Worm (Caenorhabditis elegans) whole organism, young adult: ENCODE results near the gene clec-78.

ENCODE experiments used
- B0035.1 ChIP-seq: sonication (generic microtip); optimal IDR thresholded peaks from 2 replicates; lab custom pipeline; 2016; ENCODE audit warnings: missing genetic modification characterization, mild to moderate bottlenecking, missing compliant biosample characterization, missing genotype, missing genetic modification reagents
- B0261.1 ChIP-seq: sonication (generic microtip); optimal IDR thresholded peaks from 2 replicates; lab custom pipeline; 2016; ENCODE audit warnings: mild to moderate bottlenecking, missing genetic modification characterization, moderate library complexity, missing compliant biosample characterization
- C17E4.6 ChIP-seq: fragments of 200-800 bp; sonication (Bioruptor generic); IDR thresholded peaks from 2 replicates; pipeline ENCODE4 v1.3.6; 2022; ENCODE audit warnings: missing genetic modification reagents, missing genetic modification characterization, missing compliant biosample characterization
- F23B12.7 ChIP-seq: sonication (generic microtip); optimal IDR thresholded peaks from 2 replicates; lab custom pipeline; 2017; ENCODE audit warnings: missing genetic modification characterization, mild to moderate bottlenecking, missing compliant biosample characterization, antibody characterized with exemption, moderate library complexity; ENCODE audit not compliant: insufficient read depth
- F33H1.4 ChIP-seq: fragments of 200-800 bp; sonication (Bioruptor generic); IDR thresholded peaks from 2 replicates; pipeline ENCODE4 v1.3.6; 2022; ENCODE audit warnings: missing genetic modification reagents, missing genetic modification characterization, missing compliant biosample characterization
- F49E8.2 ChIP-seq: sonication (generic microtip); optimal IDR thresholded peaks from 3 replicates; lab custom pipeline; 2017; ENCODE audit warnings: missing genetic modification characterization, mild to moderate bottlenecking, missing compliant biosample characterization, antibody characterized with exemption, moderate library complexity; ENCODE audit not compliant: insufficient read depth
- K11D2.4 ChIP-seq: fragments of 200-800 bp; sonication (Bioruptor generic); IDR thresholded peaks from 2 replicates; pipeline ENCODE4 v1.3.6; 2022; ENCODE audit warnings: missing genetic modification reagents, missing genetic modification characterization, missing compliant biosample characterization
- T07F8.4 ChIP-seq: sonication (generic microtip); optimal IDR thresholded peaks from 2 replicates; lab custom pipeline; 2016; ENCODE audit warnings: mild to moderate bottlenecking, missing genetic modification characterization, moderate library complexity, missing compliant biosample characterization
- T26A5.8 ChIP-seq: sonication (generic microtip); optimal IDR thresholded peaks from 2 replicates; lab custom pipeline; 2016; ENCODE audit warnings: missing genetic modification characterization, missing compliant biosample characterization
- ZK185.1 ChIP-seq: sonication (generic microtip); optimal IDR thresholded peaks from 2 replicates; lab custom pipeline; 2016; ENCODE audit warnings: mild to moderate bottlenecking, missing genetic modification characterization, missing compliant biosample characterization; ENCODE audit not compliant: poor library complexity, severe bottlenecking
- ama-1 ChIP-seq, 3 experiments: fragments of 150-350 bp in 1 of 3; sonication (generic microtip) in 2 of 3; optimal IDR thresholded peaks; 2 replicates each; lab custom pipeline; 2014 to 2018; ENCODE audit warnings: missing biosample characterization in 2 of 3, missing genetic modification characterization in 2 of 3, missing genetic modification reagents in 2 of 3
- aptf-2 ChIP-seq: fragments of 200-800 bp; sonication (Bioruptor generic); conservative IDR thresholded peaks from 2 replicates; pipeline ENCODE4 v1.3.6; 2022; ENCODE audit warnings: missing genetic modification reagents, missing genetic modification characterization, missing compliant biosample characterization
- atf-7 ChIP-seq: sonication (generic microtip); optimal IDR thresholded peaks from 2 replicates; lab custom pipeline; 2017; ENCODE audit warnings: mild to moderate bottlenecking, missing genetic modification characterization, missing compliant biosample characterization
- athp-1 ChIP-seq: sonication (generic microtip); optimal IDR thresholded peaks from 2 replicates; lab custom pipeline; 2017; ENCODE audit warnings: mild to moderate bottlenecking, missing genetic modification characterization, missing compliant biosample characterization
- attf-3 ChIP-seq: fragments of 200-800 bp; sonication (Bioruptor generic); conservative IDR thresholded peaks from 2 replicates; pipeline ENCODE4 v1.3.6; 2022; ENCODE audit warnings: missing genetic modification reagents, missing genetic modification characterization, missing compliant biosample characterization
- attf-5 ChIP-seq: fragments of 200-800 bp; sonication (Bioruptor generic); optimal IDR thresholded peaks from 2 replicates; lab custom pipeline; 2018; ENCODE audit warnings: mild to moderate bottlenecking, missing genetic modification characterization, missing compliant biosample characterization
- bed-2 ChIP-seq: fragments of 200-800 bp; sonication (Bioruptor generic); IDR thresholded peaks from 2 replicates; pipeline ENCODE4 v1.3.6; 2022; ENCODE audit warnings: missing genetic modification reagents, missing genetic modification characterization, missing compliant biosample characterization
- ceh-79 ChIP-seq: sonication (generic microtip); optimal IDR thresholded peaks from 2 replicates; lab custom pipeline; 2017; ENCODE audit warnings: mild to moderate bottlenecking, missing genetic modification characterization, missing compliant biosample characterization
- ceh-91 ChIP-seq: fragments of 200-800 bp; sonication (Bioruptor generic); IDR thresholded peaks from 2 replicates; pipeline ENCODE4 v1.3.6; 2022; ENCODE audit warnings: missing genetic modification reagents, missing genetic modification characterization, missing compliant biosample characterization
- efl-1 ChIP-seq: fragments of 150-350 bp; optimal IDR thresholded peaks from 2 replicates; lab custom pipeline; 2014; ENCODE audit warnings: missing biosample characterization, missing genetic modification reagents, missing genetic modification characterization
- egl-18 ChIP-seq: fragments of 200-800 bp; sonication (Bioruptor generic); IDR thresholded peaks from 2 replicates; pipeline ENCODE4 v1.3.6; 2022; ENCODE audit warnings: missing genetic modification reagents, missing genetic modification characterization, missing compliant biosample characterization
- egrh-3 ChIP-seq: fragments of 200-800 bp; sonication (Bioruptor generic); IDR thresholded peaks from 2 replicates; pipeline ENCODE4 v1.3.6; 2022; ENCODE audit warnings: missing genetic modification reagents, missing genetic modification characterization, missing compliant biosample characterization
- hlh-12 ChIP-seq: sonication (generic microtip); optimal IDR thresholded peaks from 2 replicates; lab custom pipeline; 2016; ENCODE audit warnings: missing genetic modification characterization, missing compliant biosample characterization
- hmg-1.2 ChIP-seq: fragments of 200-800 bp; sonication (Bioruptor generic); IDR thresholded peaks from 2 replicates; pipeline ENCODE4 v1.3.6; 2022; ENCODE audit warnings: missing genetic modification reagents, missing genetic modification characterization, missing compliant biosample characterization
- lag-1 ChIP-seq: fragments of 200-800 bp; sonication (Bioruptor generic); IDR thresholded peaks from 2 replicates; pipeline ENCODE4 v1.3.6; 2022; ENCODE audit warnings: missing genetic modification reagents, missing genetic modification characterization, missing compliant biosample characterization
- let-526 ChIP-seq: fragments of 200-800 bp; sonication (Bioruptor generic); IDR thresholded peaks from 2 replicates; pipeline ENCODE4 v1.3.6; 2022; ENCODE audit warnings: missing genetic modification reagents, missing genetic modification characterization, missing compliant biosample characterization
- lin-35 ChIP-seq, 3 experiments: fragments of 150-350 bp in 2 of 3; sonication (generic microtip) in 1 of 3; optimal IDR thresholded peaks; 2 replicates each; lab custom pipeline; 2014 to 2018; ENCODE audit warnings: missing biosample characterization in 3 of 3, missing genetic modification characterization in 3 of 3, missing genetic modification reagents in 3 of 3
- lin-54 ChIP-seq: fragments of 200-800 bp; sonication (Bioruptor generic); optimal IDR thresholded peaks from 2 replicates; lab custom pipeline; 2018; ENCODE audit warnings: mild to moderate bottlenecking, missing genetic modification characterization, missing compliant biosample characterization
- lir-1 ChIP-seq: fragments of 200-800 bp; sonication (Bioruptor generic); conservative IDR thresholded peaks from 2 replicates; pipeline ENCODE4 v1.3.6; 2022; ENCODE audit warnings: missing genetic modification reagents, missing genetic modification characterization, missing compliant biosample characterization
- lsl-1 ChIP-seq: fragments of 200-800 bp; sonication (Bioruptor generic); optimal IDR thresholded peaks from 2 replicates; lab custom pipeline; 2018; ENCODE audit warnings: mild to moderate bottlenecking, missing genetic modification characterization, moderate library complexity, missing compliant biosample characterization
- lsy-27 ChIP-seq: sonication (generic microtip); optimal IDR thresholded peaks from 2 replicates; lab custom pipeline; 2017; ENCODE audit warnings: missing genetic modification characterization, mild to moderate bottlenecking, missing compliant biosample characterization, antibody characterized with exemption, missing genotype, borderline replicate concordance; ENCODE audit not compliant: insufficient read depth
- madf-6 ChIP-seq: fragments of 200-800 bp; sonication (Bioruptor generic); IDR thresholded peaks from 2 replicates; pipeline ENCODE4 v1.3.6; 2022; ENCODE audit warnings: missing genetic modification reagents, missing genetic modification characterization, missing compliant biosample characterization
- madf-8 ChIP-seq: fragments of 200-800 bp; sonication (Bioruptor generic); conservative IDR thresholded peaks from 2 replicates; pipeline ENCODE4 v1.3.6; 2022; ENCODE audit warnings: missing genetic modification reagents, missing genetic modification characterization, missing compliant biosample characterization
- mcd-1 ChIP-seq: fragments of 200-800 bp; sonication (Bioruptor generic); IDR thresholded peaks from 2 replicates; pipeline ENCODE4 v1.3.6; 2022; ENCODE audit warnings: missing genetic modification reagents, missing genetic modification characterization, missing compliant biosample characterization
- mes-4 ChIP-seq: sonication (generic microtip); optimal IDR thresholded peaks from 2 replicates; lab custom pipeline; 2016; ENCODE audit warnings: missing genotype, missing genetic modification characterization, missing compliant biosample characterization
- mxl-1 ChIP-seq: sonication (generic microtip); optimal IDR thresholded peaks from 2 replicates; lab custom pipeline; 2016; ENCODE audit warnings: missing genetic modification characterization, missing compliant biosample characterization
- nfya-2 ChIP-seq: fragments of 200-800 bp; sonication (Bioruptor generic); IDR thresholded peaks from 2 replicates; pipeline ENCODE4 v1.3.6; 2022; ENCODE audit warnings: missing genetic modification reagents, missing genetic modification characterization, missing compliant biosample characterization
- nhr-90 ChIP-seq: sonication (generic microtip); optimal IDR thresholded peaks from 2 replicates; lab custom pipeline; 2016; ENCODE audit warnings: missing genotype, mild to moderate bottlenecking, missing genetic modification characterization, missing compliant biosample characterization
- pbrm-1 ChIP-seq: fragments of 200-800 bp; sonication (Bioruptor generic); IDR thresholded peaks from 2 replicates; pipeline ENCODE4 v1.3.6; 2022; ENCODE audit warnings: missing genetic modification reagents, missing genetic modification characterization, missing compliant biosample characterization
- rpc-1 ChIP-seq, 2 experiments: fragments of 150-350 bp in 1 of 2; sonication (generic microtip) in 1 of 2; optimal IDR thresholded peaks; 2 replicates each; lab custom pipeline; 2014 to 2018; ENCODE audit warnings: missing biosample characterization in 1 of 2, missing genetic modification characterization in 1 of 2, missing genetic modification reagents in 1 of 2, missing genotype in 1 of 2
- sea-2 ChIP-seq: fragments of 200-800 bp; sonication (Bioruptor generic); IDR thresholded peaks from 2 replicates; pipeline ENCODE4 v1.3.6; 2022; ENCODE audit warnings: missing genetic modification characterization, missing compliant biosample characterization
- snpc-3.4 ChIP-seq: sonication (generic microtip); optimal IDR thresholded peaks from 2 replicates; lab custom pipeline; 2017; ENCODE audit warnings: missing genetic modification characterization, mild to moderate bottlenecking, missing compliant biosample characterization, antibody characterized with exemption, moderate library complexity, missing genotype, missing genetic modification reagents
- somi-1 ChIP-seq: fragments of 200-800 bp; sonication (Bioruptor generic); optimal IDR thresholded peaks from 2 replicates; lab custom pipeline; 2018; ENCODE audit warnings: mild to moderate bottlenecking, missing genetic modification characterization, missing compliant biosample characterization
- xnd-1 ChIP-seq: sonication (generic microtip); optimal IDR thresholded peaks from 2 replicates; lab custom pipeline; 2016; ENCODE audit warnings: missing genotype, missing genetic modification reagents, missing genetic modification characterization, missing compliant biosample characterization
- zfh-2 ChIP-seq: fragments of 200-800 bp; sonication (Bioruptor generic); conservative IDR thresholded peaks from 2 replicates; pipeline ENCODE4 v1.3.6; 2022; ENCODE audit warnings: missing genetic modification reagents, missing genetic modification characterization, missing compliant biosample characterization
- ztf-18 ChIP-seq: sonication (generic microtip); optimal IDR thresholded peaks from 2 replicates; lab custom pipeline; 2016; ENCODE audit warnings: missing genotype, mild to moderate bottlenecking, missing genetic modification characterization, missing compliant biosample characterization
- ztf-25 ChIP-seq: fragments of 200-800 bp; sonication (Bioruptor generic); IDR thresholded peaks from 2 replicates; pipeline ENCODE4 v1.3.6; 2022; ENCODE audit warnings: missing genetic modification reagents, missing genetic modification characterization, missing compliant biosample characterization
- ztf-26 ChIP-seq: sonication (generic microtip); optimal IDR thresholded peaks from 2 replicates; lab custom pipeline; 2017; ENCODE audit warnings: missing genetic modification characterization, missing compliant biosample characterization

The clec-78 gene

ce11 chrIV:4014341-4014826 is 25.5 kb downstream of the clec-78 start (continued):
- TF ChIP-seq madf-6 (GFP tag; lab: Robert Waterston, UW): no peak
- no peak for TF ChIP-seq hmg-1.2 (GFP tag; lab: Robert Waterston, UW)
- no peak for TF ChIP-seq ZK185.1 (tag; lab: Kevin White, UChicago)
- TF ChIP-seq ceh-79 (tag; lab: Kevin White, UChicago): no peak
- TF ChIP-seq B0261.1: no peak
- TF ChIP-seq xnd-1 (tag; lab: Kevin White, UChicago): no peak
- TF ChIP-seq aptf-2 (GFP tag; lab: Robert Waterston, UW): no peak
- no peak for TF ChIP-seq let-526 (GFP tag; lab: Robert Waterston, UW)
- TF ChIP-seq efl-1 (GFP tag; lab: Kevin White, UChicago): no peak
- TF ChIP-seq nhr-90 (tag; lab: Kevin White, UChicago): no peak
- TF ChIP-seq madf-8: no peak
- TF ChIP-seq ztf-26: no peak
- TF ChIP-seq F23B12.7 (tag; lab: Kevin White, UChicago): no peak
- TF ChIP-seq mxl-1 (tag; lab: Kevin White, UChicago): no peak
- no peak for TF ChIP-seq pbrm-1
- TF ChIP-seq snpc-3.4: no peak
- TF ChIP-seq zfh-2: 0 out of 2 replicates have a peak, but pooled peaks have one; percentile 17
- no peak for TF ChIP-seq ama-1 (optimal IDR thresholded peaks at IDR 0.05; lab: Kevin White, UChicago)
- peak in 1 of 2 experiments; percentile 63 for TF ChIP-seq ama-1 (GFP tag; optimal IDR thresholded peaks at IDR 0.05; lab: Kevin White, UChicago)
- 0 out of 2 replicates have a peak, but pooled peaks have one; percentile 10 for TF ChIP-seq bed-2
- TF ChIP-seq F49E8.2: no peak
- TF ChIP-seq B0035.1 (tag; lab: Kevin White, UChicago): no peak
- TF ChIP-seq lsy-27 (tag; lab: Kevin White, UChicago): no peak
- no peak for TF ChIP-seq ztf-25 (GFP tag; lab: Robert Waterston, UW)
- no peak for TF ChIP-seq lir-1 (GFP tag; lab: Robert Waterston, UW)
- peak; percentile 32; the same call in 1 of the 2 replicates for TF ChIP-seq egrh-3 (GFP tag; lab: Robert Waterston, UW)
- TF ChIP-seq ztf-18 (tag; lab: Kevin White, UChicago): no peak
- TF ChIP-seq egl-18: no peak
- TF ChIP-seq K11D2.4: no peak
- no peak for TF ChIP-seq mes-4 (tag; lab: Kevin White, UChicago)
- TF ChIP-seq T07F8.4 (tag; lab: Kevin White, UChicago): no peak
- TF ChIP-seq somi-1 (GFP tag; lab: Kevin White, UChicago): no peak
- no peak for TF ChIP-seq F33H1.4 (GFP tag; lab: Robert Waterston, UW)
- no peak for TF ChIP-seq lin-35 (GFP tag; optimal IDR thresholded peaks at IDR 0.05; lab: Kevin White, UChicago)
- TF ChIP-seq C17E4.6 (GFP tag; lab: Robert Waterston, UW): no peak
- TF ChIP-seq atf-7 (tag; lab: Kevin White, UChicago): no peak
- no peak for TF ChIP-seq attf-5 (GFP tag; lab: Kevin White, UChicago)
- TF ChIP-seq rpc-1 (optimal IDR thresholded peaks at IDR 0.05; lab: Kevin White, UChicago): no peak
- no peak for TF ChIP-seq rpc-1 (tag; optimal IDR thresholded peaks at IDR 0.05; lab: Kevin White, UChicago)
- TF ChIP-seq lin-54: peak; percentile 11
- no peak for TF ChIP-seq sea-2 (GFP tag; lab: Robert Waterston, UW)
- TF ChIP-seq attf-3 (GFP tag; lab: Robert Waterston, UW): no peak
- no peak for TF ChIP-seq nfya-2 (GFP tag; lab: Robert Waterston, UW)
- peak; percentile 45 for TF ChIP-seq mcd-1 (GFP tag; lab: Robert Waterston, UW)
- TF ChIP-seq athp-1 (tag; lab: Kevin White, UChicago): no peak
- TF ChIP-seq lsl-1 (GFP tag; lab: Kevin White, UChicago): no peak
- no peak for TF ChIP-seq T26A5.8 (tag; lab: Kevin White, UChicago)
- TF ChIP-seq ceh-91 (GFP tag; lab: Robert Waterston, UW): no peak
- no peak for TF ChIP-seq hlh-12 (tag; lab: Kevin White, UChicago)
- TF ChIP-seq lag-1 (GFP tag; lab: Robert Waterston, UW): no peak
